Worm (Caenorhabditis elegans) whole organism, midembryonic: Measurements from ENCODE around the gene ptr-19.

ENCODE experiments used
- T22C8.4 ChIP-seq: fragments of 200-800 bp; sonication (Bioruptor generic); IDR thresholded peaks from 2 replicates; pipeline ENCODE4 v1.3.6; 2022; ENCODE audit warnings: missing genetic modification characterization, missing compliant biosample characterization
- cog-1 ChIP-seq: sonication (generic microtip); optimal IDR thresholded peaks from 2 replicates; lab custom pipeline; 2016; ENCODE audit warnings: missing genetic modification characterization, missing compliant biosample characterization
- flt-1 ChIP-seq: fragments of 200-800 bp; sonication (Bioruptor generic); IDR thresholded peaks from 2 replicates; pipeline ENCODE4 v1.3.6; 2022; ENCODE audit warnings: missing genetic modification characterization, missing compliant biosample characterization
- klf-2 ChIP-seq: fragments of 200-800 bp; sonication (Bioruptor generic); conservative IDR thresholded peaks from 2 replicates; pipeline ENCODE4 v1.3.6; 2022; ENCODE audit warnings: missing genetic modification reagents, missing genetic modification characterization, missing compliant biosample characterization
- ztf-23 ChIP-seq: fragments of 200-800 bp; sonication (Bioruptor generic); IDR thresholded peaks from 2 replicates; pipeline ENCODE4 v1.3.6; 2022; ENCODE audit warnings: missing genetic modification reagents, missing genetic modification characterization, missing compliant biosample characterization
- ztf-29 ChIP-seq: fragments of 200-800 bp; sonication (Bioruptor generic); IDR thresholded peaks from 2 replicates; pipeline ENCODE4 v1.3.6; 2022; ENCODE audit warnings: missing genetic modification reagents, missing genetic modification characterization, missing compliant biosample characterization

ce11 chrIII:10738081-10738480 is 43.6 kb upstream of the ptr-19 start:
- TF ChIP-seq cog-1 (tag; lab: Kevin White, UChicago) = no peak
- TF ChIP-seq flt-1 (GFP tag; lab: Robert Waterston, UW) = no peak
- no peak for TF ChIP-seq ztf-23 (GFP tag; lab: Robert Waterston, UW)
- no peak for TF ChIP-seq klf-2 (GFP tag; lab: Robert Waterston, UW)
- no peak for TF ChIP-seq ztf-29 (GFP tag; lab: Robert Waterston, UW)
- TF ChIP-seq T22C8.4 (GFP tag; lab: Robert Waterston, UW) = no peak
